In the genomic region with DNA sequence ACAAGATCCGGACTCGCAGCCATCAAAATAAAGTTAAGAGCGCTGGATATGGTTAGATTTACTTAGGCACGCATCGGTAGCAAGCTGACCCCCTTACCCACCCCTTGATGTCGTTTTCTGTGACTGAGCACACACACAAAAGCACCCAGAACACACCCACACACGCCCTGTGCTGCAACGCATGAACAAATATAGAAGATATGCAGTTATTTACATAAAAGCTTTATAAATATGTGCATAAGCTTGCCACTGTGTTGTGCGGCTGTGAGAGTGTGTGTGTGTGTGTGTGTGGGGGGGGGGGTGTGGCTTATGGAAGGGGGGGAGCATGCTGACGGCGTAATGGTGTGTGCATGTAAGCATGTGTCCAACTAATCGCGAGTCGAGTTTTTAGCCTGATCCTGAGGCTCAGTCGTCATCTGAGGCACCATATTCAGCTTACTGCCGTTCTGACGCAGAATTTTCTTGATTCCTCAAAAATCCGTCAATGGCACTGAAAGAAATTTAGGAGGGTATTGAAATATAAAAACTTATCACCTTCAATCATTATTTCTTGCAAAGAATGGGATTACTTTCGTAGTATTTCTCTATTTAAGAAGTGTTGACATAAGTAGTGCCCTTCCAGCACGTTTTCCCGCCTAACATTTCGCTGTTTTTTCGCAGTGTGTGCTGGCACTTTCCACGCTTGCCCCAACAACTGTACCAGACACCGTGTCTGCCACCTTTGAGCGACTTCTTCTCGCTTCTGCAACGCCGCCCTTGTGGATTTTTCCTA, we compare ENCODE assay signal across 2 fruit fly cellular contexts.
TF ChIP-seq lines count a peak whose summit lies in the region.

No protein-coding gene starts in this region.

TF ChIP-seq in whole organism, embryonic, 481 proteins besides CTCF, POLR2A, EP300 and RAD21 (continued from another document and continues in another):
- no peak for TF ChIP-seq zfh2 (GFP tag; optimal IDR thresholded peaks at IDR 0.05; lab: Kevin White, UChicago)
- TF ChIP-seq vnd (GFP tag; IDR thresholded peaks at IDR 0.05; lab: Robert Waterston, UW; ENCODE audit: partially characterized antibody): no peak
- TF ChIP-seq C15 (GFP tag; IDR thresholded peaks at IDR 0.05; lab: Robert Waterston, UW): 0 out of 3 replicates have a peak, but pooled peaks have one; percentile 36
- peak; percentile 59 for TF ChIP-seq trh (GFP tag; optimal IDR thresholded peaks at IDR 0.05; lab: Kevin White, UChicago)
- peak; percentile 71 for TF ChIP-seq HLHmδ (GFP tag; optimal IDR thresholded peaks at IDR 0.05; lab: Kevin White, UChicago)
- peak; percentile 76 for TF ChIP-seq CG4328 (GFP tag; optimal IDR thresholded peaks at IDR 0.05; lab: Kevin White, UChicago)
- TF ChIP-seq twi (tag; optimal IDR thresholded peaks at IDR 0.05; lab: Kevin White, UChicago): peak; percentile 25
- peak; percentile 30 for TF ChIP-seq dm (GFP tag; optimal IDR thresholded peaks at IDR 0.05; lab: Kevin White, UChicago)
- TF ChIP-seq Side (GFP tag; optimal IDR thresholded peaks at IDR 0.05; lab: Kevin White, UChicago): peak; percentile 57
- TF ChIP-seq hb (GFP tag; IDR thresholded peaks at IDR 0.05; lab: Robert Waterston, UW; ENCODE audit: partially characterized antibody): no peak
- peak; percentile 81 for TF ChIP-seq bab2 (GFP tag; optimal IDR thresholded peaks at IDR 0.05; lab: Kevin White, UChicago)
- TF ChIP-seq cwo (GFP tag; optimal IDR thresholded peaks at IDR 0.05; lab: Kevin White, UChicago): no peak
- TF ChIP-seq trem (tag; optimal IDR thresholded peaks at IDR 0.05; lab: Kevin White, UChicago): no peak
- peak; percentile 26 for TF ChIP-seq TFAM (GFP tag; optimal IDR thresholded peaks at IDR 0.05; lab: Kevin White, UChicago)
- peak; percentile 74 for TF ChIP-seq ewg (GFP tag; optimal IDR thresholded peaks at IDR 0.05; lab: Kevin White, UChicago)
- TF ChIP-seq CG34224 (GFP tag; IDR thresholded peaks at IDR 0.05; lab: Robert Waterston, UW; ENCODE audit: partially characterized antibody): no peak
- TF ChIP-seq CG11456 (GFP tag; IDR thresholded peaks at IDR 0.05; lab: Robert Waterston, UW): no peak
- peak; percentile 48 for TF ChIP-seq CG8944 (GFP tag; optimal IDR thresholded peaks at IDR 0.05; lab: Kevin White, UChicago)
- no peak for TF ChIP-seq pzg (GFP tag; optimal IDR thresholded peaks at IDR 0.05; lab: Kevin White, UChicago)
- no peak for TF ChIP-seq Dad (GFP tag; optimal IDR thresholded peaks at IDR 0.05; lab: Kevin White, UChicago)
- TF ChIP-seq gt (GFP tag; IDR thresholded peaks at IDR 0.05; lab: Robert Waterston, UW): peak; percentile 6; the same call in 1 of the 2 replicates
- TF ChIP-seq Max (GFP tag; optimal IDR thresholded peaks at IDR 0.05; lab: Kevin White, UChicago): no peak
- TF ChIP-seq gfzf (GFP tag; optimal IDR thresholded peaks at IDR 0.05; lab: Kevin White, UChicago): no peak
- TF ChIP-seq Ssrp (tag; optimal IDR thresholded peaks at IDR 0.05; lab: Kevin White, UChicago): no peak
- no peak for TF ChIP-seq BEAF-32 (GFP tag; optimal IDR thresholded peaks at IDR 0.05; lab: Kevin White, UChicago)
- peak; percentile 83 for TF ChIP-seq CG4707 (GFP tag; optimal IDR thresholded peaks at IDR 0.05; lab: Kevin White, UChicago)
- TF ChIP-seq CG12104 (GFP tag; optimal IDR thresholded peaks at IDR 0.05; lab: Kevin White, UChicago): peak; percentile 65
- no peak for TF ChIP-seq CG12155 (GFP tag; optimal IDR thresholded peaks at IDR 0.05; lab: Kevin White, UChicago)
- TF ChIP-seq CG3726 (GFP tag; IDR thresholded peaks at IDR 0.05; lab: Robert Waterston, UW): 0 out of 3 replicates have a peak, but pooled peaks have one; percentile 30
- TF ChIP-seq CG6175 (GFP tag; IDR thresholded peaks at IDR 0.05; lab: Robert Waterston, UW): no peak
- no peak for TF ChIP-seq wdn (GFP tag; IDR thresholded peaks at IDR 0.05; lab: Robert Waterston, UW)
- peak; percentile 88 for TF ChIP-seq CG15601 (tag; optimal IDR thresholded peaks at IDR 0.05; lab: Kevin White, UChicago)
- no peak for TF ChIP-seq luna (GFP tag; optimal IDR thresholded peaks at IDR 0.05; lab: Kevin White, UChicago)
- TF ChIP-seq CG15011 (GFP tag; optimal IDR thresholded peaks at IDR 0.05; lab: Kevin White, UChicago): peak; percentile 58
- no peak; the same call in 1 of the 2 replicates for TF ChIP-seq CG4730 (GFP tag; IDR thresholded peaks at IDR 0.05; lab: Robert Waterston, UW)
- no peak for TF ChIP-seq ERR (GFP tag; optimal IDR thresholded peaks at IDR 0.05; lab: Kevin White, UChicago)
- no peak for TF ChIP-seq Sin3A (optimal IDR thresholded peaks at IDR 0.05; lab: Kevin White, UChicago)
- peak; percentile 66; the same call in 1 of the 3 replicates for TF ChIP-seq sr (GFP tag; IDR thresholded peaks at IDR 0.05; lab: Robert Waterston, UW)
- TF ChIP-seq ato (GFP tag; IDR thresholded peaks at IDR 0.05; lab: Robert Waterston, UW; ENCODE audit: partially characterized antibody): no peak
- no peak for TF ChIP-seq Dip3 (GFP tag; optimal IDR thresholded peaks at IDR 0.05; lab: Kevin White, UChicago)
- peak; percentile 19 for TF ChIP-seq CG3163 (GFP tag; optimal IDR thresholded peaks at IDR 0.05; lab: Kevin White, UChicago)
- peak; percentile 95 for TF ChIP-seq CG17359 (tag; optimal IDR thresholded peaks at IDR 0.05; lab: Kevin White, UChicago)
- no peak for TF ChIP-seq jing (GFP tag; optimal IDR thresholded peaks at IDR 0.05; lab: Kevin White, UChicago)
- peak; percentile 53 for TF ChIP-seq sob (GFP tag; IDR thresholded peaks at IDR 0.05; lab: Robert Waterston, UW)
- peak; percentile 14; the same call in 1 of the 2 replicates for TF ChIP-seq CG14667 (GFP tag; IDR thresholded peaks at IDR 0.05; lab: Robert Waterston, UW)
- no peak for TF ChIP-seq hbn (GFP tag; IDR thresholded peaks at IDR 0.05; lab: Robert Waterston, UW; ENCODE audit: partially characterized antibody)
- peak in 1 of 3 experiments; percentile 56 for TF ChIP-seq lola (GFP tag; optimal IDR thresholded peaks at IDR 0.05; lab: Kevin White, UChicago)
- TF ChIP-seq shn (GFP tag; optimal IDR thresholded peaks at IDR 0.05; lab: Kevin White, UChicago): no peak
- peak; percentile 25; the same call in 1 of the 2 replicates for TF ChIP-seq CG11247 (GFP tag; IDR thresholded peaks at IDR 0.05; lab: Robert Waterston, UW)
- peak; percentile 43 for TF ChIP-seq CG13123 (GFP tag; optimal IDR thresholded peaks at IDR 0.05; lab: Kevin White, UChicago)
- peak; percentile 50; the same call in 2 of the 3 replicates for TF ChIP-seq Optix (GFP tag; IDR thresholded peaks at IDR 0.05; lab: Robert Waterston, UW)
- peak; percentile 48 for TF ChIP-seq tin (GFP tag; optimal IDR thresholded peaks at IDR 0.05; lab: Kevin White, UChicago)
- no peak for TF ChIP-seq seq (GFP tag; IDR thresholded peaks at IDR 0.05; lab: Robert Waterston, UW)
- TF ChIP-seq lov (optimal IDR thresholded peaks at IDR 0.05; lab: Kevin White, UChicago): no peak
- TF ChIP-seq lov (GFP tag; IDR thresholded peaks at IDR 0.05; lab: Robert Waterston, UW): peak; percentile 86
- no peak for TF ChIP-seq bbx (GFP tag; IDR thresholded peaks at IDR 0.05; lab: Robert Waterston, UW; ENCODE audit: partially characterized antibody)
- TF ChIP-seq dan (GFP tag; IDR thresholded peaks at IDR 0.05; lab: Robert Waterston, UW): no peak
- TF ChIP-seq Doc2 (GFP tag; IDR thresholded peaks at IDR 0.05; lab: Robert Waterston, UW): no peak
- no peak for TF ChIP-seq rib (GFP tag; IDR thresholded peaks at IDR 0.05; lab: Robert Waterston, UW)
- peak; percentile 45; the same call in 1 of the 2 replicates for TF ChIP-seq E2f1 (GFP tag; IDR thresholded peaks at IDR 0.05; lab: Robert Waterston, UW)

TF ChIP-seq in whole organism, prepupa, 60 proteins besides CTCF, POLR2A, EP300 and RAD21 (continued from another document):
- TF ChIP-seq CG9139 (GFP tag; optimal IDR thresholded peaks at IDR 0.05; lab: Kevin White, UChicago) (no peak), acj6 (GFP tag; optimal IDR thresholded peaks at IDR 0.05; lab: Kevin White, UChicago) (peak; percentile 68), CG8632 (GFP tag; optimal IDR thresholded peaks at IDR 0.05; lab: Kevin White, UChicago) (peak; percentile 45), Ets96B (tag; optimal IDR thresholded peaks at IDR 0.05; lab: Kevin White, UChicago) (peak; percentile 48), Smox (GFP tag; optimal IDR thresholded peaks at IDR 0.05; lab: Kevin White, UChicago) (peak; percentile 38), Blimp-1 (GFP tag; optimal IDR thresholded peaks at IDR 0.05; lab: Kevin White, UChicago) (no peak), Met (GFP tag; optimal IDR thresholded peaks at IDR 0.05; lab: Kevin White, UChicago) (peak; percentile 59), Eip93F (GFP tag; optimal IDR thresholded peaks at IDR 0.05; lab: Kevin White, UChicago) (no peak), vri (GFP tag; optimal IDR thresholded peaks at IDR 0.05; lab: Kevin White, UChicago) (no peak), CG11294 (GFP tag; IDR thresholded peaks at IDR 0.05; lab: Robert Waterston, UW) (peak; percentile 54), cyc (GFP tag; optimal IDR thresholded peaks at IDR 0.05; lab: Kevin White, UChicago) (peak; percentile 65), CG6276 (GFP tag; optimal IDR thresholded peaks at IDR 0.05; lab: Kevin White, UChicago) (peak; percentile 48), lz (GFP tag; optimal IDR thresholded peaks at IDR 0.05; lab: Kevin White, UChicago) (peak; percentile 52), Ets21C (GFP tag; optimal IDR thresholded peaks at IDR 0.05; lab: Kevin White, UChicago) (peak; percentile 35), CG34406 (GFP tag; optimal IDR thresholded peaks at IDR 0.05; lab: Kevin White, UChicago) (peak; percentile 57), fkh (GFP tag; optimal IDR thresholded peaks at IDR 0.05; lab: Kevin White, UChicago) (peak; percentile 79), CG4318 (GFP tag; optimal IDR thresholded peaks at IDR 0.05; lab: Kevin White, UChicago) (peak; percentile 37), CG6808 (GFP tag; optimal IDR thresholded peaks at IDR 0.05; lab: Kevin White, UChicago) (peak; percentile 57), CG10669 (GFP tag; optimal IDR thresholded peaks at IDR 0.05; lab: Kevin White, UChicago) (peak; percentile 65), Eip75B (GFP tag; optimal IDR thresholded peaks at IDR 0.05; lab: Kevin White, UChicago) (peak; percentile 50), net (GFP tag; optimal IDR thresholded peaks at IDR 0.05; lab: Kevin White, UChicago) (peak; percentile 57), CG32006 (GFP tag; optimal IDR thresholded peaks at IDR 0.05; lab: Kevin White, UChicago) (peak; percentile 76), CG11762 (GFP tag; optimal IDR thresholded peaks at IDR 0.05; lab: Kevin White, UChicago; ENCODE audit: insufficient read depth) (peak; percentile 45), CG1621 (tag; optimal IDR thresholded peaks at IDR 0.05; lab: Kevin White, UChicago) (peak; percentile 47), salr (GFP tag; optimal IDR thresholded peaks at IDR 0.05; lab: Kevin White, UChicago) (peak; percentile 22 to 69), CG6792 (GFP tag; optimal IDR thresholded peaks at IDR 0.05; lab: Kevin White, UChicago) (peak; percentile 66), CG16779 (tag; optimal IDR thresholded peaks at IDR 0.05; lab: Kevin White, UChicago) (peak; percentile 60), CG6163 (GFP tag; IDR thresholded peaks at IDR 0.05; lab: Robert Waterston, UW) (peak; percentile 76), Sox102F (GFP tag; optimal IDR thresholded peaks at IDR 0.05; lab: Kevin White, UChicago) (peak; percentile 25), CG3032 (tag; optimal IDR thresholded peaks at IDR 0.05; lab: Kevin White, UChicago) (peak; percentile 49), OdsH (GFP tag; optimal IDR thresholded peaks at IDR 0.05; lab: Kevin White, UChicago) (peak; percentile 69), Sox14 (GFP tag; optimal IDR thresholded peaks at IDR 0.05; lab: Kevin White, UChicago) (peak; percentile 68), CG7368 (GFP tag; optimal IDR thresholded peaks at IDR 0.05; lab: Kevin White, UChicago) (peak; percentile 9), ss (GFP tag; optimal IDR thresholded peaks at IDR 0.05; lab: Kevin White, UChicago) (peak; percentile 17 to 41), CG8319 (GFP tag; optimal IDR thresholded peaks at IDR 0.05; lab: Kevin White, UChicago) (no peak), Hr4 (GFP tag; optimal IDR thresholded peaks at IDR 0.05; lab: Kevin White, UChicago) (peak; percentile 57), fd85E (GFP tag; optimal IDR thresholded peaks at IDR 0.05; lab: Kevin White, UChicago) (no peak), Eip78C (GFP tag; lab: Kevin White, UChicago) (peak; percentile 85), dac (GFP tag; optimal IDR thresholded peaks at IDR 0.05; lab: Kevin White, UChicago) (peak; percentile 2)
TF ChIP-seq in whole organism, prepupa: peak in this region for 52.
